Worm (Caenorhabditis elegans): ENCODE measurements around the gene fbxa-85.

- TF ChIP-seq tab-1 (GFP tag; IDR thresholded peaks at IDR 0.05) (no peak), cog-1 (tag; optimal IDR thresholded peaks at IDR 0.05) (no peak)
Observed at ce11 chrV:17240579-17241277, 18.2 kb upstream of the fbxa-85 start.
